Fruit fly (Drosophila melanogaster) Kc167 (cell line): ENCODE results near the gene CG14440.

Experiments used
- Myc ChIP-seq: fragments of >200 bp; optimal IDR thresholded peaks from 2 replicates; lab custom pipeline; 2017; ENCODE audit warnings: missing external identifiers
- Sin3A ChIP-seq: fragments of >200 bp; optimal IDR thresholded peaks from 2 replicates; lab custom pipeline; 2018; ENCODE audit warnings: missing external identifiers
- h ChIP-seq: fragments of >200 bp; optimal IDR thresholded peaks from 3 replicates; lab custom pipeline; 2018; ENCODE audit warnings: missing external identifiers
- insv ChIP-seq: fragments of >200 bp; optimal IDR thresholded peaks from 3 replicates; lab custom pipeline; 2018; ENCODE audit warnings: missing external identifiers
- psq ChIP-seq: fragments of >200 bp; optimal IDR thresholded peaks from 2 replicates; lab custom pipeline; 2017; ENCODE audit warnings: missing external identifiers
- ttk ChIP-seq: sonication (Bioruptor generic); optimal IDR thresholded peaks from 2 replicates; lab custom pipeline; 2017; ENCODE audit warnings: missing external identifiers

- no peak for TF ChIP-seq insv (lab: Kevin White, UChicago)
- no peak for TF ChIP-seq psq (lab: Kevin White, UChicago)
- TF ChIP-seq Myc (lab: Kevin White, UChicago), result no peak
- TF ChIP-seq h (lab: Kevin White, UChicago), result no peak
- no peak for TF ChIP-seq ttk (lab: Kevin White, UChicago)
- TF ChIP-seq Sin3A (lab: Kevin White, UChicago), result no peak
Measured at dm6 chrX:6705059-6705802, 6.9 kb upstream of the CG14440 start.
